Worm (Caenorhabditis elegans) whole organism, early embryonic: ENCODE data around the gene dct-17.

Experiments
- B0310.2 ChIP-seq: sonication (generic microtip); optimal IDR thresholded peaks from 2 replicates; lab custom pipeline; 2016; ENCODE audit warnings: mild to moderate bottlenecking, missing genetic modification characterization, missing compliant biosample characterization
- F13C5.2 ChIP-seq: sonication (generic microtip); optimal IDR thresholded peaks from 2 replicates; lab custom pipeline; 2017; ENCODE audit warnings: mild to moderate bottlenecking, missing genetic modification characterization, inconsistent platforms, missing compliant biosample characterization
- aly-1 ChIP-seq: sonication (generic microtip); optimal IDR thresholded peaks from 2 replicates; lab custom pipeline; 2016; ENCODE audit warnings: missing genetic modification characterization, missing compliant biosample characterization
- ama-1 ChIP-seq: fragments of 150-350 bp; optimal IDR thresholded peaks from 2 replicates; lab custom pipeline; 2014
- ceh-13 ChIP-seq: fragments of 200-800 bp; sonication (Bioruptor generic); optimal IDR thresholded peaks from 2 replicates; lab custom pipeline; 2018; ENCODE audit warnings: mild to moderate bottlenecking, missing genetic modification characterization, missing compliant biosample characterization
- ceh-36 ChIP-seq: sonication (generic microtip); optimal IDR thresholded peaks from 2 replicates; lab custom pipeline; 2016; ENCODE audit warnings: missing genetic modification characterization, inconsistent platforms, missing compliant biosample characterization
- ets-7 ChIP-seq: sonication (generic microtip); optimal IDR thresholded peaks from 2 replicates; lab custom pipeline; 2016; ENCODE audit warnings: missing genotype, missing genetic modification characterization, missing compliant biosample characterization
- flt-1 ChIP-seq: fragments of 200-800 bp; sonication (Bioruptor generic); IDR thresholded peaks from 2 replicates; pipeline ENCODE4 v1.3.6; 2022; ENCODE audit warnings: missing genetic modification characterization, missing compliant biosample characterization
- hmbx-1 ChIP-seq: sonication (generic microtip); optimal IDR thresholded peaks from 2 replicates; lab custom pipeline; 2016; ENCODE audit warnings: mild to moderate bottlenecking, missing genetic modification characterization, missing compliant biosample characterization
- hmg-4 ChIP-seq: fragments of 200-800 bp; sonication (Bioruptor generic); optimal IDR thresholded peaks from 2 replicates; lab custom pipeline; 2018; ENCODE audit warnings: mild to moderate bottlenecking, missing genetic modification characterization, missing compliant biosample characterization
- hnd-1 ChIP-seq: sonication (generic microtip); optimal IDR thresholded peaks from 2 replicates; lab custom pipeline; 2016; ENCODE audit warnings: missing genetic modification characterization, missing compliant biosample characterization
- pes-1 ChIP-seq: fragments of 200-800 bp; sonication (Bioruptor generic); IDR thresholded peaks from 2 replicates; pipeline ENCODE4 v1.3.6; 2022; ENCODE audit warnings: missing genetic modification reagents, missing genetic modification characterization, missing compliant biosample characterization
- scrt-1 ChIP-seq: fragments of 200-800 bp; sonication (Bioruptor generic); IDR thresholded peaks from 2 replicates; pipeline ENCODE4 v1.3.6; 2022; ENCODE audit warnings: missing genetic modification characterization, missing compliant biosample characterization
- sea-1 ChIP-seq: fragments of 200-800 bp; sonication (Bioruptor generic); conservative IDR thresholded peaks from 2 replicates; pipeline ENCODE4 v1.3.6; 2022; ENCODE audit warnings: missing genetic modification characterization, missing compliant biosample characterization
- tbx-11 ChIP-seq: fragments of 200-800 bp; sonication (Bioruptor generic); IDR thresholded peaks from 2 replicates; pipeline ENCODE4 v1.3.6; 2022; ENCODE audit warnings: missing genetic modification characterization, missing compliant biosample characterization
- tbx-37 ChIP-seq: fragments of 200-800 bp; sonication (Bioruptor generic); conservative IDR thresholded peaks from 2 replicates; pipeline ENCODE4 v1.3.6; 2022; ENCODE audit warnings: missing genetic modification reagents, missing genetic modification characterization, missing compliant biosample characterization
- tra-4 ChIP-seq: sonication (generic microtip); optimal IDR thresholded peaks from 2 replicates; lab custom pipeline; 2017; ENCODE audit warnings: missing genetic modification characterization, missing compliant biosample characterization

dct-17 gene

ce11 chrV:13707295-13707694 lies 23.3 kb downstream of the dct-17 start, which contains the start of gene hlh-34:
TSS of gene hlh-34 (minus strand) at chrV:13707395.
- TF ChIP-seq ceh-36 (tag; lab: Kevin White, UChicago) (no peak), scrt-1 (GFP tag; lab: Robert Waterston, UW) (no peak), hmg-4 (GFP tag; lab: Kevin White, UChicago) (no peak), F13C5.2 (tag; lab: Kevin White, UChicago) (no peak), hnd-1 (tag; lab: Kevin White, UChicago) (no peak)

ce11 chrV:13703960-13704359 lies 26.6 kb downstream of the dct-17 start, which contains the start of gene T01D3.3:
TSS of gene T01D3.3 (plus strand) at chrV:13704271.
- TF ChIP-seq tbx-11 (no peak), ceh-36 (tag; lab: Kevin White, UChicago) (peak; percentile 10)

- no peak for TF ChIP-seq tbx-37 (GFP tag; lab: Robert Waterston, UW)
- TF ChIP-seq hmbx-1 (tag; lab: Kevin White, UChicago): no peak
- no peak for TF ChIP-seq ets-7
- TF ChIP-seq aly-1 (tag; lab: Kevin White, UChicago): no peak
- TF ChIP-seq ceh-36 (tag; lab: Kevin White, UChicago): no peak
- no peak for TF ChIP-seq hnd-1 (tag; lab: Kevin White, UChicago)
- TF ChIP-seq flt-1: no peak
- no peak for TF ChIP-seq B0310.2 (tag; lab: Kevin White, UChicago)
- no peak for TF ChIP-seq tra-4 (tag; lab: Kevin White, UChicago)
- no peak for TF ChIP-seq sea-1 (GFP tag; lab: Robert Waterston, UW)
- no peak for TF ChIP-seq ceh-13 (GFP tag; lab: Kevin White, UChicago)
- no peak for TF ChIP-seq tbx-11
- no peak for TF ChIP-seq pes-1 (GFP tag; lab: Robert Waterston, UW)
- no peak for TF ChIP-seq hmg-4 (GFP tag; lab: Kevin White, UChicago)
- TF ChIP-seq scrt-1 (GFP tag; lab: Robert Waterston, UW): no peak
These were observed 36.5 kb downstream of the dct-17 start for ce11 chrV:13694103-13694502.

- TF ChIP-seq ceh-36 (tag; lab: Kevin White, UChicago): no peak
- TF ChIP-seq ama-1 (lab: Kevin White, UChicago): no peak
- no peak for TF ChIP-seq tbx-37 (GFP tag; lab: Robert Waterston, UW)
- TF ChIP-seq hnd-1 (tag; lab: Kevin White, UChicago): no peak
- TF ChIP-seq ets-7: no peak
- no peak for TF ChIP-seq sea-1 (GFP tag; lab: Robert Waterston, UW)
- no peak for TF ChIP-seq aly-1 (tag; lab: Kevin White, UChicago)
- no peak for TF ChIP-seq tbx-11
- TF ChIP-seq flt-1: no peak
- no peak for TF ChIP-seq ceh-13 (GFP tag; lab: Kevin White, UChicago)
- TF ChIP-seq pes-1 (GFP tag; lab: Robert Waterston, UW): no peak
- no peak for TF ChIP-seq tra-4 (tag; lab: Kevin White, UChicago)
- TF ChIP-seq hmbx-1 (tag; lab: Kevin White, UChicago): no peak
- TF ChIP-seq hmg-4 (GFP tag; lab: Kevin White, UChicago): no peak
- TF ChIP-seq scrt-1 (GFP tag; lab: Robert Waterston, UW): no peak
- no peak for TF ChIP-seq F13C5.2 (tag; lab: Kevin White, UChicago)
- TF ChIP-seq B0310.2 (tag; lab: Kevin White, UChicago): no peak
These were observed 40.3 kb downstream of the dct-17 start for ce11 chrV:13690276-13690675.

ce11 chrV:13689592-13689991 lies 41.0 kb downstream of the dct-17 start, which contains the start of gene T01D3.1:
TSS of gene T01D3.1 (plus strand) at chrV:13689892.
- no peak for TF ChIP-seq scrt-1 (GFP tag; lab: Robert Waterston, UW)
- TF ChIP-seq ceh-36 (tag; lab: Kevin White, UChicago): no peak
- TF ChIP-seq F13C5.2 (tag; lab: Kevin White, UChicago): no peak
- TF ChIP-seq B0310.2 (tag; lab: Kevin White, UChicago): no peak
- TF ChIP-seq flt-1: no peak
- TF ChIP-seq pes-1 (GFP tag; lab: Robert Waterston, UW): no peak

ce11 chrV:13687504-13687903 lies 43.1 kb downstream of the dct-17 start:
- TF ChIP-seq tra-4 (tag; lab: Kevin White, UChicago) (no peak), ceh-13 (GFP tag; lab: Kevin White, UChicago) (no peak), hmg-4 (GFP tag; lab: Kevin White, UChicago) (no peak), aly-1 (tag; lab: Kevin White, UChicago) (no peak), ets-7 (no peak), hnd-1 (tag; lab: Kevin White, UChicago) (no peak), tbx-37 (GFP tag; lab: Robert Waterston, UW) (no peak), ama-1 (lab: Kevin White, UChicago) (no peak), B0310.2 (tag; lab: Kevin White, UChicago) (no peak), ceh-36 (tag; lab: Kevin White, UChicago) (no peak)

- TF ChIP-seq ama-1 (lab: Kevin White, UChicago) (no peak), hnd-1 (tag; lab: Kevin White, UChicago) (no peak), aly-1 (tag; lab: Kevin White, UChicago) (no peak), tbx-37 (GFP tag; lab: Robert Waterston, UW) (no peak), ceh-36 (tag; lab: Kevin White, UChicago) (no peak), tra-4 (tag; lab: Kevin White, UChicago) (no peak), ets-7 (no peak), pes-1 (GFP tag; lab: Robert Waterston, UW) (no peak), F13C5.2 (tag; lab: Kevin White, UChicago) (no peak), scrt-1 (GFP tag; lab: Robert Waterston, UW) (no peak), hmbx-1 (tag; lab: Kevin White, UChicago) (no peak), B0310.2 (tag; lab: Kevin White, UChicago) (no peak), sea-1 (GFP tag; lab: Robert Waterston, UW) (no peak), ceh-13 (GFP tag; lab: Kevin White, UChicago) (no peak), hmg-4 (GFP tag; lab: Kevin White, UChicago) (no peak), tbx-11 (no peak)
These were observed 44.1 kb downstream of the dct-17 start for ce11 chrV:13686513-13686912.
